Fruit fly (Drosophila melanogaster): ENCODE results near the gene CG7295.
A peak's percentile ranks its signal among the peaks of the same experiment; 100 is the strongest.

Gene CG7295

DNA sequence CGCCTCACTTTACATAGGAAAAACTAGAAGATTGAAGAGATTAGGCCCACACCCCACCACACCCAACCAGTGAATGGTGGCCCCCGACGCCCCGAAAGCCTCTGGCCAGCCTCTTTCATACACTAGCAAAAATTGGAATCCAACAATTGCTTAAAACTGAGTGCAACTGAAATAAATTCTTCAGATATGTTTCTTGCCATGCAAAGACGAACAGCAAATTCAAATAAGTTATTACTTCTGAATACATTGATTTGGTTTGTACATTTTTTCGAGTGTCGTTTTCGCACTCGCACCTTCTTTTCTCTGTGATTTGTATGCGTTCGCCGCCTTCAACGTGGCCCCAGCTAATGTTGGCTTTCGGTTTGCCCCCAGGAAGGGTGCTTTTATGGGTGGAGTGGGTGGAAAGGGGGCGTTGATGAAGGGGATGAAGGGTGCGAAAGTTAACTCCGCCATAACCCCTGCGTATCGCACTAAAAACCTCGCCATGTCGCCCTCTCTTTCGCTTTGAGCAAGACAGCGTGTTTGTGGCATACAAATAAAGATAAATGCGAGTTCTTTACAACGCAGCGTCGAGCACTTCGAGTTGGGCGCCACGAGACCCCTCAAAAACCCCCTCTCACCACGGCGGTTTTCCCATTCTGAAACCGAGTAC is 31.8 kb upstream of the CG7295 start (continued):
- no peak for TF ChIP-seq CG8632 (GFP tag; optimal IDR thresholded peaks at IDR 0.05)
- no peak for TF ChIP-seq Hr38 (GFP tag; optimal IDR thresholded peaks at IDR 0.05)
- TF ChIP-seq Ets96B (tag; optimal IDR thresholded peaks at IDR 0.05) = peak; percentile 1
- no peak for TF ChIP-seq spab (GFP tag; optimal IDR thresholded peaks at IDR 0.05)
- no peak for TF ChIP-seq net (GFP tag; optimal IDR thresholded peaks at IDR 0.05)
- TF ChIP-seq eg (GFP tag; IDR thresholded peaks at IDR 0.05) = peak; percentile 52; the same call in 2 of the 3 replicates
- TF ChIP-seq CG3919 (GFP tag; optimal IDR thresholded peaks at IDR 0.05) = peak; percentile 20
- TF ChIP-seq CG9139 (GFP tag; optimal IDR thresholded peaks at IDR 0.05) = no peak
- no peak for TF ChIP-seq Sox102F (GFP tag; optimal IDR thresholded peaks at IDR 0.05)
- no peak for TF ChIP-seq CG7368 (GFP tag; optimal IDR thresholded peaks at IDR 0.05)
- TF ChIP-seq fd85E (GFP tag; optimal IDR thresholded peaks at IDR 0.05) = no peak
- TF ChIP-seq ss (GFP tag; optimal IDR thresholded peaks at IDR 0.05) = no peak
- TF ChIP-seq CG6808 (GFP tag; optimal IDR thresholded peaks at IDR 0.05) = no peak
- TF ChIP-seq CG3032 (tag; optimal IDR thresholded peaks at IDR 0.05) = no peak
- no peak for TF ChIP-seq Met (GFP tag; optimal IDR thresholded peaks at IDR 0.05)

DNA sequence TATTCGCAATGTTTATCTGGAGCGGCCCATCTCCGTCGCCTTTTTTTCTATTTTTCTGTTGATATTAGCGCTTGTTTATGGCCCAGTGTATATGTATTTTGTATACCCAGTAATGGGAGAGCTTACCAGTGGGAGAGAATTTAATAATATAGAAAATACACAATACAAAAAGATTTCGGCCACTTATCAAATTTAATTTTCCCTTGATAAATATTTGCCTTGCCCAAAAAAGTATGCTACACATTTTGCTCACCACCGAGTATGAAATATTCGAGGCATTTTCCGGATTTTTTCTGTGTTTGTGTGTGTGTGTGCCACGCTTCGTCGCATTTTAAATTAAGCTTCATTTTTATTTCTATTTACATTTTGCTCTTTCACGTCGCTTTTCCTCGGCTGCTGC is 30.6 kb upstream of the CG7295 start:
- TF ChIP-seq CG6163 (GFP tag; IDR thresholded peaks at IDR 0.05) (0 out of 3 replicates have a peak, but pooled peaks have one; percentile 26), fkh (GFP tag; optimal IDR thresholded peaks at IDR 0.05) (no peak), CG32006 (GFP tag; optimal IDR thresholded peaks at IDR 0.05) (peak; percentile 17), fd59A (GFP tag; optimal IDR thresholded peaks at IDR 0.05) (no peak), net (GFP tag; optimal IDR thresholded peaks at IDR 0.05) (no peak), CG9139 (GFP tag; optimal IDR thresholded peaks at IDR 0.05) (no peak), eg (GFP tag; IDR thresholded peaks at IDR 0.05) (0 out of 3 replicates have a peak, but pooled peaks have one; percentile 31), Sox15 (GFP tag; optimal IDR thresholded peaks at IDR 0.05) (no peak), CG11294 (GFP tag; IDR thresholded peaks at IDR 0.05) (no peak), acj6 (GFP tag; optimal IDR thresholded peaks at IDR 0.05) (no peak), svp (GFP tag) (peak; percentile 8), CG4318 (GFP tag; optimal IDR thresholded peaks at IDR 0.05) (no peak), Ets96B (tag; optimal IDR thresholded peaks at IDR 0.05) (no peak), salr (GFP tag; optimal IDR thresholded peaks at IDR 0.05) (no peak), cyc (GFP tag; optimal IDR thresholded peaks at IDR 0.05) (no peak), Eip75B (GFP tag; optimal IDR thresholded peaks at IDR 0.05) (no peak)

DNA sequence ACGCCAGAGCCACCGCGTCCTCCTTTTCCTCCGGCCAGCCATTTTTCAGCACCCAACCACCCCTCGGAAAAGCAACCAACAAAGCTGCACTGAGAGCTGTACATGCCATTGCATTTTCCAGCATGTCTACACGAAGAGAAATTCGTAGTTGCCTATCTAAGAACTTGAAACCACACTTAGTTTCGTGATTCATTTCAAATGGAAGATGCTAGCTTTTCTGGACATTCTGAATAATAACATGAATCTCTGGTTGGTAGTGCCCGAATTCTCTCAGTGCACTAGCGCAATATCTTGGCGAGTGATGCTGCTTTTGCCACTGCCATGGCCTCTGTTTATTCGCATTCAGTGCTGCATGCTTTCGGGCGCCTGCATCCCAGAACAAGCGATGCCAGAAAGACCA is 7.6 kb upstream of the CG7295 start:
- TF ChIP-seq CG10631 (GFP tag; optimal IDR thresholded peaks at IDR 0.05) (peak; percentile 28), CG31627 (GFP tag; optimal IDR thresholded peaks at IDR 0.05) (peak; percentile 9), Ets96B (tag; optimal IDR thresholded peaks at IDR 0.05) (peak; percentile 17), Sox15 (GFP tag; optimal IDR thresholded peaks at IDR 0.05) (no peak), CG6808 (GFP tag; optimal IDR thresholded peaks at IDR 0.05) (peak; percentile 3), vri (GFP tag; optimal IDR thresholded peaks at IDR 0.05) (no peak), svp (GFP tag) (peak; percentile 62), CG6276 (GFP tag; optimal IDR thresholded peaks at IDR 0.05) (peak; percentile 8), topi (GFP tag; optimal IDR thresholded peaks at IDR 0.05) (no peak), CG10669 (GFP tag; optimal IDR thresholded peaks at IDR 0.05) (peak; percentile 33), CG3919 (GFP tag; optimal IDR thresholded peaks at IDR 0.05) (peak; percentile 14), acj6 (GFP tag; optimal IDR thresholded peaks at IDR 0.05) (peak; percentile 17), CG6792 (GFP tag; optimal IDR thresholded peaks at IDR 0.05) (peak; percentile 17), OdsH (GFP tag; optimal IDR thresholded peaks at IDR 0.05) (peak; percentile 36), lz (GFP tag; optimal IDR thresholded peaks at IDR 0.05) (peak; percentile 2), CG4318 (GFP tag; optimal IDR thresholded peaks at IDR 0.05) (no peak), Eip78C (GFP tag) (peak; percentile 65), Gug (GFP tag; IDR thresholded peaks at IDR 0.05) (no peak), Sox14 (GFP tag; optimal IDR thresholded peaks at IDR 0.05) (peak; percentile 2), CG6163 (GFP tag; IDR thresholded peaks at IDR 0.05) (peak; percentile 51; the same call in 1 of the 3 replicates), Hr4 (GFP tag; optimal IDR thresholded peaks at IDR 0.05) (peak; percentile 29), Smox (GFP tag; optimal IDR thresholded peaks at IDR 0.05) (no peak), CG32006 (GFP tag; optimal IDR thresholded peaks at IDR 0.05) (peak; percentile 42), Hr39 (GFP tag; optimal IDR thresholded peaks at IDR 0.05) (peak; percentile 6), dsx (GFP tag; optimal IDR thresholded peaks at IDR 0.05; ENCODE audit: poor library complexity, severe bottlenecking) (peak; percentile 7), ss (GFP tag; optimal IDR thresholded peaks at IDR 0.05) (peak in 1 of 2 experiments; percentile 20), CG11902 (GFP tag; optimal IDR thresholded peaks at IDR 0.05) (no peak)

Data from whole organism, prepupa.